Fruit fly (Drosophila melanogaster) whole organism, adult: Measurements from ENCODE around the gene CG2961.

Source experiments
- CG11617 ChIP-seq: fragments of 200-800 bp; sonication (Bioruptor generic); optimal IDR thresholded peaks from 2 replicates; lab custom pipeline; 2017; ENCODE audit warnings: mild to moderate bottlenecking, missing biosample characterization, missing genetic modification reagents, missing genetic modification characterization
- CG12768 ChIP-seq: fragments of 200-800 bp; sonication (Bioruptor generic); optimal IDR thresholded peaks from 2 replicates; lab custom pipeline; 2017; ENCODE audit warnings: missing biosample characterization, missing genetic modification characterization, mild to moderate bottlenecking, moderate library complexity, missing genetic modification reagents
- CG14711 ChIP-seq: fragments of 200-800 bp; sonication (Bioruptor generic); optimal IDR thresholded peaks from 2 replicates; lab custom pipeline; 2018; ENCODE audit warnings: missing biosample characterization, mild to moderate bottlenecking, missing genetic modification characterization, moderate library complexity
- CG1620 ChIP-seq: fragments of 200-800 bp; sonication (Bioruptor generic); optimal IDR thresholded peaks from 2 replicates; lab custom pipeline; 2016; ENCODE audit warnings: missing biosample characterization, missing genetic modification characterization
- CG33017 ChIP-seq: fragments of 200-800 bp; sonication (Bioruptor generic); optimal IDR thresholded peaks from 2 replicates; lab custom pipeline; 2018; ENCODE audit warnings: missing biosample characterization, mild to moderate bottlenecking, missing genetic modification characterization, moderate library complexity
- CG5204 ChIP-seq: fragments of 200-800 bp; sonication (Bioruptor generic); optimal IDR thresholded peaks from 2 replicates; lab custom pipeline; 2016; ENCODE audit warnings: missing biosample characterization, missing genetic modification characterization
- CG7045 ChIP-seq: fragments of 200-800 bp; sonication (Bioruptor generic); optimal IDR thresholded peaks from 2 replicates; lab custom pipeline; 2017; ENCODE audit warnings: missing biosample characterization, mild to moderate bottlenecking, missing genetic modification characterization
- CG7101 ChIP-seq: fragments of 200-800 bp; sonication (Bioruptor generic); optimal IDR thresholded peaks from 2 replicates; lab custom pipeline; 2018; ENCODE audit warnings: missing biosample characterization, mild to moderate bottlenecking, missing genetic modification characterization, moderate library complexity
- Clk ChIP-seq: fragments of 200-800 bp; sonication (Bioruptor generic); optimal IDR thresholded peaks from 2 replicates; lab custom pipeline; 2017; ENCODE audit warnings: missing biosample characterization, missing genetic modification characterization
- Crg-1 ChIP-seq: fragments of 200-800 bp; sonication (Bioruptor generic); optimal IDR thresholded peaks from 2 replicates; lab custom pipeline; 2016; ENCODE audit warnings: missing biosample characterization, missing genetic modification characterization
- Hr96 ChIP-seq: fragments of 200-800 bp; sonication (Bioruptor generic); optimal IDR thresholded peaks from 2 replicates; lab custom pipeline; 2016; ENCODE audit warnings: missing biosample characterization, missing genetic modification characterization
- Mnt ChIP-seq: fragments of 200-800 bp; sonication (Bioruptor generic); optimal IDR thresholded peaks from 2 replicates; lab custom pipeline; 2016; ENCODE audit warnings: missing biosample characterization, mild to moderate bottlenecking, missing genetic modification characterization
- bab1 ChIP-seq: fragments of 200-800 bp; sonication (Bioruptor generic); optimal IDR thresholded peaks from 3 replicates; lab custom pipeline; 2019; ENCODE audit warnings: missing biosample characterization, mild to moderate bottlenecking, missing genetic modification characterization, moderate library complexity
- cic ChIP-seq: fragments of 200-800 bp; sonication (Bioruptor generic); optimal IDR thresholded peaks from 2 replicates; lab custom pipeline; 2017; ENCODE audit warnings: missing biosample characterization, mild to moderate bottlenecking, missing genetic modification characterization, moderate library complexity
- cnc ChIP-seq, 2 experiments: fragments of >200 bp; optimal IDR thresholded peaks; 2 replicates each; lab custom pipeline; 2017
- kay ChIP-seq: fragments of 200-800 bp; sonication (Bioruptor generic); peaks from one replicate; lab custom pipeline; 2016; ENCODE audit warnings: missing biosample characterization, missing genetic modification characterization, borderline replicate concordance
- ovo ChIP-seq: fragments of 200-800 bp; sonication (Bioruptor generic); optimal IDR thresholded peaks from 2 replicates; lab custom pipeline; 2016; ENCODE audit warnings: missing biosample characterization, missing genetic modification characterization
- pad ChIP-seq: fragments of 200-800 bp; sonication (Bioruptor generic); optimal IDR thresholded peaks from 3 replicates; lab custom pipeline; 2017; ENCODE audit warnings: missing biosample characterization, missing genetic modification characterization, mild to moderate bottlenecking, moderate library complexity, missing genetic modification reagents
- tj ChIP-seq: fragments of 200-800 bp; sonication (Bioruptor generic); optimal IDR thresholded peaks from 3 replicates; lab custom pipeline; 2017; ENCODE audit warnings: missing biosample characterization, mild to moderate bottlenecking, missing genetic modification characterization, moderate library complexity
- toe ChIP-seq: fragments of 200-800 bp; sonication (Bioruptor generic); optimal IDR thresholded peaks from 2 replicates; lab custom pipeline; 2016; ENCODE audit warnings: missing biosample characterization, missing genetic modification characterization

CG2961 gene

dm6 chrX:10261172-10261571, 28.3 kb upstream of the CG2961 start:
- TF ChIP-seq ovo (GFP tag; lab: Kevin White, UChicago), result no peak
- TF ChIP-seq kay, result no peak
- no peak for TF ChIP-seq CG7045 (GFP tag; lab: Kevin White, UChicago)
- no peak for TF ChIP-seq cic
- TF ChIP-seq tj (GFP tag; lab: Kevin White, UChicago), result no peak
- no peak for TF ChIP-seq cnc (optimal IDR thresholded peaks at IDR 0.05; lab: Kevin White, UChicago)
- TF ChIP-seq CG33017 (tag; lab: Kevin White, UChicago), result no peak
- no peak for TF ChIP-seq CG1620
- no peak for TF ChIP-seq CG11617 (GFP tag; lab: Kevin White, UChicago)
- no peak for TF ChIP-seq Hr96
- no peak for TF ChIP-seq Crg-1 (GFP tag; lab: Kevin White, UChicago)
- no peak for TF ChIP-seq CG14711 (tag; lab: Kevin White, UChicago)
- TF ChIP-seq CG7101 (tag; lab: Kevin White, UChicago), result no peak
- no peak for TF ChIP-seq pad (GFP tag; lab: Kevin White, UChicago)

dm6 chrX:10259524-10259923, 26.6 kb upstream of the CG2961 start:
- TF ChIP-seq cnc (optimal IDR thresholded peaks at IDR 0.05; lab: Kevin White, UChicago) (no peak), CG1620 (no peak), CG5204 (GFP tag; lab: Kevin White, UChicago) (no peak), bab1 (GFP tag; lab: Kevin White, UChicago) (no peak), Clk (GFP tag; lab: Kevin White, UChicago) (no peak), CG7045 (GFP tag; lab: Kevin White, UChicago) (no peak), kay (no peak), pad (GFP tag; lab: Kevin White, UChicago) (no peak), toe (no peak), CG7101 (tag; lab: Kevin White, UChicago) (no peak), Mnt (no peak), Hr96 (no peak), CG33017 (tag; lab: Kevin White, UChicago) (no peak)

dm6 chrX:10256228-10256627, 23.3 kb upstream of the CG2961 start:
- TF ChIP-seq CG7045 (GFP tag; lab: Kevin White, UChicago) (no peak), CG12768 (GFP tag; lab: Kevin White, UChicago) (no peak), bab1 (GFP tag; lab: Kevin White, UChicago) (no peak), ovo (GFP tag; lab: Kevin White, UChicago) (no peak), kay (no peak), Hr96 (no peak), CG5204 (GFP tag; lab: Kevin White, UChicago) (no peak), cnc (optimal IDR thresholded peaks at IDR 0.05; lab: Kevin White, UChicago) (no peak), pad (GFP tag; lab: Kevin White, UChicago) (no peak), Clk (GFP tag; lab: Kevin White, UChicago) (no peak), Crg-1 (GFP tag; lab: Kevin White, UChicago) (no peak), CG33017 (tag; lab: Kevin White, UChicago) (no peak), CG11617 (GFP tag; lab: Kevin White, UChicago) (no peak), toe (no peak), CG14711 (tag; lab: Kevin White, UChicago) (no peak), CG1620 (no peak), Mnt (no peak)

- TF ChIP-seq CG7101 (tag; lab: Kevin White, UChicago), result no peak
- no peak for TF ChIP-seq cnc (optimal IDR thresholded peaks at IDR 0.05; lab: Kevin White, UChicago)
- no peak for TF ChIP-seq bab1 (GFP tag; lab: Kevin White, UChicago)
- TF ChIP-seq CG7045 (GFP tag; lab: Kevin White, UChicago), result no peak
- TF ChIP-seq CG33017 (tag; lab: Kevin White, UChicago), result no peak
- no peak for TF ChIP-seq toe
- no peak for TF ChIP-seq CG1620
- no peak for TF ChIP-seq CG11617 (GFP tag; lab: Kevin White, UChicago)
- no peak for TF ChIP-seq ovo (GFP tag; lab: Kevin White, UChicago)
- no peak for TF ChIP-seq Hr96
- no peak for TF ChIP-seq CG5204 (GFP tag; lab: Kevin White, UChicago)
- TF ChIP-seq tj (GFP tag; lab: Kevin White, UChicago), result no peak
- TF ChIP-seq CG12768 (GFP tag; lab: Kevin White, UChicago), result no peak
- no peak for TF ChIP-seq cic
- no peak for TF ChIP-seq Crg-1 (GFP tag; lab: Kevin White, UChicago)
- TF ChIP-seq Mnt, result no peak
- no peak for TF ChIP-seq Clk (GFP tag; lab: Kevin White, UChicago)
Measured at dm6 chrX:10252745-10253144, 19.9 kb upstream of the CG2961 start.

dm6 chrX:10250659-10251058, 17.8 kb upstream of the CG2961 start:
- TF ChIP-seq CG5204 (GFP tag; lab: Kevin White, UChicago) (no peak), Mnt (peak; percentile 52), CG33017 (tag; lab: Kevin White, UChicago) (peak; percentile 2)

- TF ChIP-seq Crg-1 (GFP tag; lab: Kevin White, UChicago) (no peak), CG7101 (tag; lab: Kevin White, UChicago) (no peak), tj (GFP tag; lab: Kevin White, UChicago) (peak; percentile 11), CG5204 (GFP tag; lab: Kevin White, UChicago) (no peak), CG12768 (GFP tag; lab: Kevin White, UChicago) (no peak)
Measured at dm6 chrX:10250017-10250416, 17.1 kb upstream of the CG2961 start.

dm6 chrX:10247366-10247765, 14.5 kb upstream of the CG2961 start:
- TF ChIP-seq Mnt (peak; percentile 1), CG12768 (GFP tag; lab: Kevin White, UChicago) (no peak)
